Worm (Caenorhabditis elegans): ENCODE results near the gene F52D10.2.

- TF ChIP-seq unc-55 (GFP tag; optimal IDR thresholded peaks at IDR 0.05) = no peak
- no peak for TF ChIP-seq nhr-23 (tag; optimal IDR thresholded peaks at IDR 0.05)
- TF ChIP-seq lin-13 (GFP tag; optimal IDR thresholded peaks at IDR 0.05) = no peak
- TF ChIP-seq unc-39 (tag; optimal IDR thresholded peaks at IDR 0.05) = no peak
- TF ChIP-seq ztf-4 (tag; optimal IDR thresholded peaks at IDR 0.05) = no peak
- no peak for TF ChIP-seq F13H6.1 (tag; optimal IDR thresholded peaks at IDR 0.05)
- TF ChIP-seq ceh-82 (tag; optimal IDR thresholded peaks at IDR 0.05) = no peak
- TF ChIP-seq lsy-2 (tag; optimal IDR thresholded peaks at IDR 0.05) = no peak
- TF ChIP-seq ztf-11 (tag; optimal IDR thresholded peaks at IDR 0.05) = no peak
- no peak for TF ChIP-seq ama-1 (optimal IDR thresholded peaks at IDR 0.05)
- no peak for TF ChIP-seq nhr-25 (tag; optimal IDR thresholded peaks at IDR 0.05)
- no peak for TF ChIP-seq nhr-77 (tag; optimal IDR thresholded peaks at IDR 0.05)
These were observed 33.1 kb upstream of the F52D10.2 start for ce11 chrX:11624621-11625020.

Measured in whole organism, L2 larva.